Worm (Caenorhabditis elegans): Measurements from ENCODE around the gene T19D7.5.

DNA sequence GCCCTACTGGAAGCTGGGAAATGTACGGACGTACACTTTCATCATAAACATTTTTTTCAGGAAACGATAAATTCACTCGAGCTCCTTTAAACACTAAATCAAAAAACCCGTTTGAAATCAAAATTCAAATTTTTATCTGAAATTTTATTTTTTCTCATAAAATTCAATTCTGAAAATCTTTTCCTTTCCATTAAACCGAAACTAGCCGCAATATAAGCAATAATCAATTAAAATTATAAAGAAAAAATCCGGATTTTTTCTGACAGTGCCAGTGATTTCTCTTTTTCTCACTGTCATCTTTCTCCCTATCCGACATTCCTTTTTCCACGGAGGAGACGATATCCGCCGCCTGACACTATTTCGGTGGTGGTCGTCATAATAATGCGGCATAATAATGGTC, 10.1 kb downstream of the T19D7.5 start, which contains the start of gene lpr-7:
- no peak for TF ChIP-seq him-1 (tag; optimal IDR thresholded peaks at IDR 0.05)
- no peak for TF ChIP-seq W03F9.2 (tag; optimal IDR thresholded peaks at IDR 0.05)
- no peak for TF ChIP-seq dao-5 (tag; optimal IDR thresholded peaks at IDR 0.05)

Data from whole organism, L4/young adult.